Worm (Caenorhabditis elegans) whole organism, early embryonic: Measurements from ENCODE around the gene B0218.7.

Experiments used
- B0310.2 ChIP-seq: sonication (generic microtip); optimal IDR thresholded peaks from 2 replicates; lab custom pipeline; 2016; ENCODE audit warnings: mild to moderate bottlenecking, missing genetic modification characterization, missing compliant biosample characterization
- aly-1 ChIP-seq: sonication (generic microtip); optimal IDR thresholded peaks from 2 replicates; lab custom pipeline; 2016; ENCODE audit warnings: missing genetic modification characterization, missing compliant biosample characterization
- ama-1 ChIP-seq: fragments of 150-350 bp; optimal IDR thresholded peaks from 2 replicates; lab custom pipeline; 2014
- ceh-13 ChIP-seq: fragments of 200-800 bp; sonication (Bioruptor generic); optimal IDR thresholded peaks from 2 replicates; lab custom pipeline; 2018; ENCODE audit warnings: mild to moderate bottlenecking, missing genetic modification characterization, missing compliant biosample characterization
- ceh-36 ChIP-seq: sonication (generic microtip); optimal IDR thresholded peaks from 2 replicates; lab custom pipeline; 2016; ENCODE audit warnings: missing genetic modification characterization, inconsistent platforms, missing compliant biosample characterization
- ets-7 ChIP-seq: sonication (generic microtip); optimal IDR thresholded peaks from 2 replicates; lab custom pipeline; 2016; ENCODE audit warnings: missing genotype, missing genetic modification characterization, missing compliant biosample characterization
- hmbx-1 ChIP-seq: sonication (generic microtip); optimal IDR thresholded peaks from 2 replicates; lab custom pipeline; 2016; ENCODE audit warnings: mild to moderate bottlenecking, missing genetic modification characterization, missing compliant biosample characterization
- hnd-1 ChIP-seq: sonication (generic microtip); optimal IDR thresholded peaks from 2 replicates; lab custom pipeline; 2016; ENCODE audit warnings: missing genetic modification characterization, missing compliant biosample characterization
- pes-1 ChIP-seq: fragments of 200-800 bp; sonication (Bioruptor generic); IDR thresholded peaks from 2 replicates; pipeline ENCODE4 v1.3.6; 2022; ENCODE audit warnings: missing genetic modification reagents, missing genetic modification characterization, missing compliant biosample characterization
- tbx-11 ChIP-seq: fragments of 200-800 bp; sonication (Bioruptor generic); IDR thresholded peaks from 2 replicates; pipeline ENCODE4 v1.3.6; 2022; ENCODE audit warnings: missing genetic modification characterization, missing compliant biosample characterization
- tbx-37 ChIP-seq: fragments of 200-800 bp; sonication (Bioruptor generic); conservative IDR thresholded peaks from 2 replicates; pipeline ENCODE4 v1.3.6; 2022; ENCODE audit warnings: missing genetic modification reagents, missing genetic modification characterization, missing compliant biosample characterization

ce11 chrIV:8171376-8171775 is 5.5 kb upstream of the B0218.7 start:
- no peak for TF ChIP-seq ceh-36
- TF ChIP-seq ama-1: no peak
- TF ChIP-seq pes-1 (GFP tag; lab: Robert Waterston, UW): no peak
- TF ChIP-seq hmbx-1 (tag; lab: Kevin White, UChicago): no peak
- no peak for TF ChIP-seq tbx-11 (GFP tag; lab: Robert Waterston, UW)
- TF ChIP-seq B0310.2 (tag; lab: Kevin White, UChicago): no peak
- TF ChIP-seq ceh-13 (GFP tag; lab: Kevin White, UChicago): no peak
- TF ChIP-seq hnd-1 (tag; lab: Kevin White, UChicago): no peak
- TF ChIP-seq aly-1 (tag; lab: Kevin White, UChicago): no peak
- no peak for TF ChIP-seq ets-7 (tag; lab: Kevin White, UChicago)
- no peak for TF ChIP-seq tbx-37 (GFP tag; lab: Robert Waterston, UW)
